Worm (Caenorhabditis elegans): ENCODE data around the gene vps-60.
A peak's percentile ranks its signal among the peaks of the same experiment; 100 is the strongest.

Gene vps-60

DNA sequence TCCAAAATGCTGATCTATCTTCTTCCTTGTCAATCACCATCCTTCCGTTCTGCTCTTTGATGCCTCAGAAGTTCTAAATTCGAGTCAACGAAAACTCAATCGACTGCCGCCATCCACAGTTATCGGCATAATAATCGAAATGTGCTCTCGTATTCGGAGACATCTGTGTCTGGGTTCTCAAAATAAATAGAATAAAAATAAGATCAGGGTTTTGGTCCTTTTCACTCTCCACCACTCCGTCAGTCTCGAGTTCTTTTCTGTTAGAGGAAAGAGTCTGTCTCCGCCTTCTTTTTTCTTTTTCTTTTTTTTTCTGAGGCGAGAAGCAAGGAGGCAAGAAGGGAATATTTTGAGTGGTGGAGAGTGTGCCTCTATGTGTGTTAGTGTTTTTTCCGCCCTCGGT is 17.8 kb upstream of the vps-60 start, which contains the start of gene F41E6.17:
TSS of gene F41E6.17 (plus strand) at position 348 of the 400 bp plus-strand sequence.
- no peak for TF ChIP-seq cog-1 (tag; optimal IDR thresholded peaks at IDR 0.05)
- TF ChIP-seq ztf-29 (GFP tag; IDR thresholded peaks at IDR 0.05): no peak
- TF ChIP-seq ref-1 (GFP tag; conservative IDR thresholded peaks at IDR 0.05): no peak
- no peak for TF ChIP-seq tab-1 (GFP tag; IDR thresholded peaks at IDR 0.05)
- no peak for TF ChIP-seq T22C8.4 (GFP tag; IDR thresholded peaks at IDR 0.05)
- TF ChIP-seq klf-2 (GFP tag; conservative IDR thresholded peaks at IDR 0.05): no peak
- TF ChIP-seq flt-1 (GFP tag; IDR thresholded peaks at IDR 0.05): no peak
- no peak for TF ChIP-seq ztf-23 (GFP tag; IDR thresholded peaks at IDR 0.05)
- no peak for TF ChIP-seq med-1 (GFP tag; optimal IDR thresholded peaks at IDR 0.05; ENCODE audit: insufficient read depth)

DNA sequence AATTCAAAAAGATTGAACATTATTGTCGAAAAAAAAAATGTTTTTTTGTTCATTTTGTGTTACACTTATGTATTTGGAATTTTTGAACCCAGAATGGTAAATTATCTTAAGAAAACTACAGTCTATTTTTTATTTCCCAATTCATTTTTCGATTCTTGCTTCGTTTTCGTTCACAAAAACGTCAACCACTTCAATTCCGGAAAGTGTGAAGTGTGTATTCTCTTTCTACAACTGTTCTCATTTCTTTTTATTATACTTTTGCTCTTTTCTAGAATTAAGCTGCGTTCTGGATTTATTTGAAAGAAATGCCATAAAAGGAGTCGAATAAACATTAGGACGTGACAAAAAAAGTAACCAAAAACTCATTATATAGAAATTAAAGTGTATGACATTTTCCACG is 16.4 kb upstream of the vps-60 start, which contains the start of gene F41E6.1:
TSS of gene F41E6.1 (plus strand) at position 301 of the 400 bp plus-strand sequence.
- TF ChIP-seq T22C8.4 (GFP tag; IDR thresholded peaks at IDR 0.05) (no peak), ref-1 (GFP tag; conservative IDR thresholded peaks at IDR 0.05) (no peak), med-1 (GFP tag; optimal IDR thresholded peaks at IDR 0.05; ENCODE audit: insufficient read depth) (no peak), cog-1 (tag; optimal IDR thresholded peaks at IDR 0.05) (no peak), tab-1 (GFP tag; IDR thresholded peaks at IDR 0.05) (no peak), ztf-23 (GFP tag; IDR thresholded peaks at IDR 0.05) (no peak), klf-2 (GFP tag; conservative IDR thresholded peaks at IDR 0.05) (no peak), flt-1 (GFP tag; IDR thresholded peaks at IDR 0.05) (no peak)

DNA sequence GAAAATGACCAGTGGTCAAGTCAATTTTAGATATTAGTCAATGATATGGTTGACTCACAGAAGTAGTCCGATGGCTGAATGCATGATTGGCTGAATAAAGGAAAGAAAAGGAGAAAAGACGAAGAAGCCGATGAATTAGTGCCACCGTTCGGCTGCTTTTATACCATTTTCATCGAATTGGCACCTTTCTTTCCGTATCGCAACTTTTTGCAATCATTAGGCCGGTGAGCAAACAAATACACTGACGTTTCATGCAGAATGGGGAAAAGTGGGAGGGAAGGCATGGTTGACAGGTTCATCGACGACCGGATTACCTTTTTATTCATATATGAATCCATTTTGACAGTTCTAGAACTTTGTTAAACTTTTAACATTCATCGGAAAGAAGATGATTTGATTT is 15.3 kb upstream of the vps-60 start, which contains the start of gene idpc-2:
TSS of gene idpc-2 (minus strand) at position 101 of the 400 bp plus-strand sequence.
- no peak for TF ChIP-seq ref-1 (GFP tag; conservative IDR thresholded peaks at IDR 0.05)
- no peak for TF ChIP-seq klf-2 (GFP tag; conservative IDR thresholded peaks at IDR 0.05)
- no peak for TF ChIP-seq flt-1 (GFP tag; IDR thresholded peaks at IDR 0.05)
- TF ChIP-seq ztf-23 (GFP tag; IDR thresholded peaks at IDR 0.05): no peak
- no peak for TF ChIP-seq ztf-29 (GFP tag; IDR thresholded peaks at IDR 0.05)
- TF ChIP-seq med-1 (GFP tag; optimal IDR thresholded peaks at IDR 0.05; ENCODE audit: insufficient read depth): no peak
- no peak for TF ChIP-seq T22C8.4 (GFP tag; IDR thresholded peaks at IDR 0.05)
- TF ChIP-seq tab-1 (GFP tag; IDR thresholded peaks at IDR 0.05): no peak
- no peak for TF ChIP-seq cog-1 (tag; optimal IDR thresholded peaks at IDR 0.05)

DNA sequence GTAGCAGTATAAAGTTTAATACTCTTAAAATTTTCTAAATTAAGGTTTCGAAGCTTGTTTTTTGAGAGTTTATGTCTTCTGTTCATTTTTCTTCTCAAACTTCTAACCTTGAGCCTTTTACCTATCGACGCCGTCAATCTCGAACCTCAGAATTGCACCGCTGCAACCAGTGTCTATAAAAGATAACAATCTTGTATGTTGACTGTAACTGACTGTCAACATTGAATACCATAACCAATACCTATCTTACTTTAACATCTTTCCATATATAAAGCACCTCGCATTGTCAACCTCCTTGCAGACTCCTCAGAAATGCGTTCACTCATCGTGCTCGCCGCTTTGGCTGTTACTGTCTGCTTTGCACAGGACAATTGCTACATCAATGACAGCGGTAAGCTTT is 12.8 kb upstream of the vps-60 start, which contains the start of gene grd-5:
TSS of gene grd-5 (plus strand) at position 295 of the 400 bp plus-strand sequence.
- TF ChIP-seq ztf-29 (GFP tag; IDR thresholded peaks at IDR 0.05): no peak
- TF ChIP-seq T22C8.4 (GFP tag; IDR thresholded peaks at IDR 0.05): no peak
- TF ChIP-seq ref-1 (GFP tag; conservative IDR thresholded peaks at IDR 0.05): no peak
- no peak for TF ChIP-seq med-1 (GFP tag; optimal IDR thresholded peaks at IDR 0.05; ENCODE audit: insufficient read depth)
- TF ChIP-seq ztf-23 (GFP tag; IDR thresholded peaks at IDR 0.05): no peak
- TF ChIP-seq flt-1 (GFP tag; IDR thresholded peaks at IDR 0.05): no peak
- TF ChIP-seq klf-2 (GFP tag; conservative IDR thresholded peaks at IDR 0.05): no peak
- no peak for TF ChIP-seq cog-1 (tag; optimal IDR thresholded peaks at IDR 0.05)
- TF ChIP-seq tab-1 (GFP tag; IDR thresholded peaks at IDR 0.05): no peak

DNA sequence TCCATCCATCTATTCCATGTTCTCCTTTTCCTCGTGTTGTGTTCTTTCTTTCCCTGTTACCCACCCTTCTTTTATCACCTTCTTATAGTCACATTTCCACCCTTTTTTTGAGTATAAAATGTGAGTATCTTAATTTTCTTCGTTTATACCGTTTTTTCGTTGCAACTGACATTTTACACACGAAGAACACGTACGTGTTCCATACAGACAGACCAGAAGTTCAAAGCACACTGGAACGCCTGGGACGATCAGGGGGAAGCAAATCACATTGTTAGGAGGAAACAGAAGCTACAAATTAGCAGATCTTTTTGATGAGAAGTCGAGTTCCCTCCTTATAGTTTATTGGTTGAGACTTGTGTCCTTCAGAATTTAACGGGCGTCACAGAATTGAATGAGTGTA is 9.8 kb upstream of the vps-60 start:
- TF ChIP-seq med-1 (GFP tag; optimal IDR thresholded peaks at IDR 0.05; ENCODE audit: insufficient read depth) (no peak), flt-1 (GFP tag; IDR thresholded peaks at IDR 0.05) (no peak), T22C8.4 (GFP tag; IDR thresholded peaks at IDR 0.05) (no peak), ztf-29 (GFP tag; IDR thresholded peaks at IDR 0.05) (no peak), cog-1 (tag; optimal IDR thresholded peaks at IDR 0.05) (no peak), ref-1 (GFP tag; conservative IDR thresholded peaks at IDR 0.05) (no peak), ztf-23 (GFP tag; IDR thresholded peaks at IDR 0.05) (no peak), klf-2 (GFP tag; conservative IDR thresholded peaks at IDR 0.05) (no peak), tab-1 (GFP tag; IDR thresholded peaks at IDR 0.05) (no peak)

DNA sequence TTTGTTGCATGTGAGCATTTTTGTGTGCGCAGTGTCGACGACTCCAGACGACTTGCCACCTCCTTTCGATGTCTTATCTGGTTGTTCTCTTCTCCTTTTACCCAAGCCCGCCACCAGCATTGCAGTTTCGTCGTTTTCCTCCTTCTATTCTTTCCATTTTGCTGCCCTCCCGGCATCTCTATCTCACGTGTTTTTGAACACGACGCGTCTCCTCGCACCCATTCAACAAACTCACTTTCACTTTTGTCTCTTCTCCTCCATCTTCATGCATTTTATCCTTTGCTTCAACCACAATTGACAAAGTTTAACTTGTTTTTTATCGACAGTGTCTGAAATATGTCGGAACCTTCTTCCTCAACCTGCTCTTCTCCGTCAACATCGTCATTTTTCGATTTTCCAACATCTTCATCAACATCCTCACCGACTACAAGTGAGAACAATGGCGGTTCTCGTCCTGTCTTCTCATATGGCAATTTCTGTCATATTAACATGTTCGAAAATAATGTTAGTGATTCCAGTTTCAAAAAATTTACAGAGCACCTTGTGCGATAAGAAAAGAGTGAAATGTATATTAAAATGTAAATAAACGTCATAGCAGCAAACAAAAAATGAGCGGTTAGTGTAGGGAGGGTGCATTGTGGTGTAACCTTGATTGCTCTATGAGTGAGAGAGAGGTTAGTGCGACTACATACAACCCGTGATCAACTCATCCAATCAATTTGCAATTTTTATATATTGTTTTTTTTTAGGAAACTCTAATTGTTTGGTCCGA is 4.9 kb upstream of the vps-60 start, which contains the start of gene fip-4:
TSS of gene fip-4 (minus strand) at position 636 of the 772 bp plus-strand sequence.
- no peak for TF ChIP-seq ztf-23 (GFP tag; IDR thresholded peaks at IDR 0.05)
- no peak for TF ChIP-seq cog-1 (tag; optimal IDR thresholded peaks at IDR 0.05)
- TF ChIP-seq tab-1 (GFP tag; IDR thresholded peaks at IDR 0.05): no peak
- no peak for TF ChIP-seq ztf-29 (GFP tag; IDR thresholded peaks at IDR 0.05)
- TF ChIP-seq med-1 (GFP tag; optimal IDR thresholded peaks at IDR 0.05; ENCODE audit: insufficient read depth): no peak
- TF ChIP-seq klf-2 (GFP tag; conservative IDR thresholded peaks at IDR 0.05): no peak
- no peak for TF ChIP-seq ref-1 (GFP tag; conservative IDR thresholded peaks at IDR 0.05)
- no peak for TF ChIP-seq flt-1 (GFP tag; IDR thresholded peaks at IDR 0.05)
- no peak for TF ChIP-seq T22C8.4 (GFP tag; IDR thresholded peaks at IDR 0.05)

DNA sequence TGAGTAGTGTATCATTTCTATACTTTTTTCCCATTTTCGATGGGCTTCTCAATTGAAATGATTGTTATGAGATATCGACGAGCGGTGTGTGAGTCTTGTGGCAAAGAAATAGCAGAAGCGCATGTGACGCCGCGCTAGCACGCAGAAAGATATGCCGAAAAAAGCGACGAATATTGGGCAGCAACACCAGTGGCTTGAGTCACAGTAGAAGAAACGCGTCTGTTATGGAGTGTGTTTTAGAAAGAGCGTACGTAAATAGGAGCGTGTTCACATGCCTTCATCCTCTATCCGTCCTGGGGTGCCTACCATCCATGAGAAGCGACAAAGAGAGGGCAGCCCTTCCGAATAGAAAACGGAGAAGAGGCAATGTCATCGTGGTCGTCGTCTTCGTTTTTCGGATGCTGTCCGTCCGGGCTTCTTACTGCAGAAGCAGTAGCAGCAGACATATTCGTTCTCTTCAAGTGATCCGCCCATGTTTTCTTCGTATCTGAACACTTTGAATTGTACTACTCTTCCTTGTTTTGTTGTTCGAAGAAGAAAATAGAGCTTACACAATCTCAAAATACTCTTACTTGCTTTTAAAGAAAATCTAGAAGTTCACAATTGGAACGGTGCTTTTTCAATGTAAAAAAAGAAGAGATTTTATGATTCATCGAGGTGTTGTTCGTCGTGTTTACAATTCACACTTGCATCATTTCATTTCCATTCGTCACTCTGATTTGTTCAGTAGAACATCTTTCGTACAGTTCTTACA is 4.0 kb upstream of the vps-60 start:
- 0 out of 2 replicates have a peak, but pooled peaks have one; percentile 42 for TF ChIP-seq ztf-23 (GFP tag; IDR thresholded peaks at IDR 0.05)
- no peak for TF ChIP-seq cog-1 (tag; optimal IDR thresholded peaks at IDR 0.05)
- no peak for TF ChIP-seq klf-2 (GFP tag; conservative IDR thresholded peaks at IDR 0.05)
- no peak for TF ChIP-seq tab-1 (GFP tag; IDR thresholded peaks at IDR 0.05)
- no peak for TF ChIP-seq med-1 (GFP tag; optimal IDR thresholded peaks at IDR 0.05; ENCODE audit: insufficient read depth)

DNA sequence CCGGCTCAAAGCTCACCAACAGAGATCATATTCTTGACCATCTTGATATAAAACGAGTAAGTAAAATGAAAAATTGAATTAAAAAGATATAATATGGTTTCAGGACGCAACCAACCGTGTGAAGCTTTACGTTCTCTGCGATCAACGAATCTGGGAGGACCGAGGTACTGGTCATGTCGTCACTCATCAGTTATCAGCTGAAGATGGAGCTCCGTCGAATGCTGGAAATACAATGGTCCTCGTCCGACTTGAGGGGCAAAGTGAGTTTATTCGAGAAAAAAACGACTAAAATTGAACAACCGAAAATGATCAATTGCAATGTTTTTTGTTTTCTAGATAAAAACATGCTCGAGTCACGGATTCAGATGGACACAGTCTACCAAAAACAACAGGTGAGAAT is 2.6 kb upstream of the vps-60 start:
- TF ChIP-seq flt-1 (GFP tag; IDR thresholded peaks at IDR 0.05): no peak
- no peak for TF ChIP-seq cog-1 (tag; optimal IDR thresholded peaks at IDR 0.05)
- no peak for TF ChIP-seq med-1 (GFP tag; optimal IDR thresholded peaks at IDR 0.05; ENCODE audit: insufficient read depth)
- no peak for TF ChIP-seq klf-2 (GFP tag; conservative IDR thresholded peaks at IDR 0.05)
- no peak for TF ChIP-seq T22C8.4 (GFP tag; IDR thresholded peaks at IDR 0.05)
- TF ChIP-seq ref-1 (GFP tag; conservative IDR thresholded peaks at IDR 0.05): no peak
- no peak for TF ChIP-seq tab-1 (GFP tag; IDR thresholded peaks at IDR 0.05)
- TF ChIP-seq ztf-23 (GFP tag; IDR thresholded peaks at IDR 0.05): no peak

All from whole organism, midembryonic.